Worm (Caenorhabditis elegans): ENCODE measurements around the gene ptr-20.
"Not testable (repeated sequence)": the region's sequence is repeated elsewhere in the genome, so short reads cannot be mapped to it uniquely, and the experiment has no call there.

The ptr-20 gene

ce11 chrII:15169811-15170282, 11.9 kb downstream of the ptr-20 start, which contains the start of gene gst-29:
Gene gst-29 (minus strand): TSS chrII:15169861.
- TF ChIP-seq daf-12 (tag; optimal IDR thresholded peaks at IDR 0.05) (no peak), dve-1 (tag; optimal IDR thresholded peaks at IDR 0.05; ENCODE audit: insufficient read depth) (peak; percentile 63), daf-16 (GFP tag; optimal IDR thresholded peaks at IDR 0.05) (no peak), daf-16 (tag; optimal IDR thresholded peaks at IDR 0.05) (peak; percentile 100), nhr-48 (tag; optimal IDR thresholded peaks at IDR 0.05) (no peak), nhr-28 (tag; optimal IDR thresholded peaks at IDR 0.05) (peak; percentile 69), nhr-77 (tag; optimal IDR thresholded peaks at IDR 0.05) (peak; percentile 53)

- TF ChIP-seq nhr-41 (GFP tag; IDR thresholded peaks at IDR 0.05); ces-1 (GFP tag; optimal IDR thresholded peaks at IDR 0.05); ceh-44 (GFP tag; IDR thresholded peaks at IDR 0.05): not testable (repeated sequence)
Observed at ce11 chrII:15171816-15172215, 13.8 kb downstream of the ptr-20 start, which contains the start of gene gst-39. Gene gst-39 (minus strand): TSS chrII:15171916.

DNA sequence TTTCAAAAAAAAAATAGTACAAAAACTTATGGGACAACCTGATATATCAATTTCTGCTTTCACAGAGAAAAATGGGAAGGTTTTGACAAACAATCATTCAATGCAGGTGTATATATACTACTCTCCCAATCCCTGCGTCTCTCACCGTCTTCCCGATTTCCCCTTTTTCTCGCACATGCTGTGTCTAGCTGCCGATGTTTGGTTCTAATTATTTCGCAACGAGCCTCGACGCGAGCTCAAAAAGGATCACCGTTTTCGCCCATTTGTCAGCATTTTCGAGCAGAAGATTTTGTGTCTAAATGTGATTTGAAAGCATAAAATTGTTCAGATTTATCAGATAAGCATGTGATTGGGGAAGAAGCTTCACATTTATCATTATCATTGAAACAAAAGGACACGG, 15.2 kb downstream of the ptr-20 start:
- TF ChIP-seq dmd-6 (GFP tag; IDR thresholded peaks at IDR 0.05) = peak; percentile 22; the same call in 1 of the 2 replicates
- TF ChIP-seq dve-1 (tag; optimal IDR thresholded peaks at IDR 0.05; ENCODE audit: insufficient read depth) = peak; percentile 49
- TF ChIP-seq lsy-2 (tag; optimal IDR thresholded peaks at IDR 0.05) = peak in 1 of 2 experiments; percentile 21
- TF ChIP-seq hlh-11 (tag; optimal IDR thresholded peaks at IDR 0.05) = peak; percentile 23
- TF ChIP-seq hmg-1.1 (GFP tag; IDR thresholded peaks at IDR 0.05) = 0 out of 2 replicates have a peak, but pooled peaks have one; percentile 49
- TF ChIP-seq nhr-28 (tag; optimal IDR thresholded peaks at IDR 0.05) = peak; percentile 17
- peak; percentile 34 for TF ChIP-seq mes-2 (tag; optimal IDR thresholded peaks at IDR 0.05; ENCODE audit: poor library complexity, severe bottlenecking)
- TF ChIP-seq saeg-2 (GFP tag; IDR thresholded peaks at IDR 0.05) = no peak
- TF ChIP-seq php-3 (GFP tag; IDR thresholded peaks at IDR 0.05) = no peak
- no peak for TF ChIP-seq T20F7.1 (GFP tag; optimal IDR thresholded peaks at IDR 0.05)
- no peak for TF ChIP-seq ama-1 (optimal IDR thresholded peaks at IDR 0.05)
- peak; percentile 3 for TF ChIP-seq nhr-6 (tag; optimal IDR thresholded peaks at IDR 0.05)
- TF ChIP-seq hlh-30 (tag; optimal IDR thresholded peaks at IDR 0.05; ENCODE audit: insufficient read depth) = peak; percentile 45
- TF ChIP-seq nhr-11 (tag; optimal IDR thresholded peaks at IDR 0.05) = peak; percentile 18
- no peak for TF ChIP-seq daf-16 (GFP tag; optimal IDR thresholded peaks at IDR 0.05)
- TF ChIP-seq daf-16 (tag; optimal IDR thresholded peaks at IDR 0.05) = peak; percentile 35
- no peak for TF ChIP-seq lin-39 (tag; optimal IDR thresholded peaks at IDR 0.05)

DNA sequence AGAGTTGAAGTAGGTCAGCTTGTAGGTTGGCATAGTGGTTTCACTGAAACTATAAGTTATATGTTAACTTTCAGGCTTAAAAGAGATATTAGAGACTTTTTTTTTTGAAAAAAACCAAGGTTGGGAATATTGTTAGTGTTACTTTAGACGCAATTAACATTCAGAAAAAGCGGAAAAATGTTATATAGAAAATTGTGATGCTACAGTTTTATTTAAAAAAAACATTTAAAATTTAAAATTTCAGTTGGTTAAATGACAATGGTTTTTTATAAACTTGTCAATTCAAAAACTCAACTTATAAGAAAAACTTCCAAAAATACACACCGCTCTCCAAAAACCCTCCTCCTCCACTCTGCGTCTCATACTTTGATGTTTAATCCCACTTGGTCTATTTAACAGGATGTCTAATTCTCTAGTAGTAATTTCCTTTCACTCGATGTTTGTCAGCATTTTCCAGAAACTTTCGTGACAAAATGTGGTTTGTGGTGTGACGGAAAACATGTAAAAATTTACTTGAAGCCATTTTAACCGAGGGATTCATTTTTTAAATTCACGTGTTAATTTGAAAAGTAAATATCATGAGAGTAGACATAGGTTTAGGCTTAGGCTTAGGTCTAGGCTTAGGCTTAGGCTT, 17.1 kb downstream of the ptr-20 start, which contains the start of gene gst-31:
Gene gst-31 (minus strand): TSS at position 51 of the 634 bp plus-strand sequence.
- TF ChIP-seq ceh-32 (tag; optimal IDR thresholded peaks at IDR 0.05; ENCODE audit: poor library complexity) = no peak
- TF ChIP-seq lin-13 (GFP tag; optimal IDR thresholded peaks at IDR 0.05) = no peak
- TF ChIP-seq dmd-9 (GFP tag; IDR thresholded peaks at IDR 0.05) = no peak
- peak; percentile 70 for TF ChIP-seq aha-1 (tag)

ce11 chrII:15175643-15176042, 17.7 kb downstream of the ptr-20 start, which contains the start of gene Y53F4B.36:
Gene Y53F4B.36 (plus strand): TSS chrII:15175943.
- TF ChIP-seq gei-8 (GFP tag; optimal IDR thresholded peaks at IDR 0.05) (no peak), F44E2.7 (GFP tag; IDR thresholded peaks at IDR 0.05) (no peak)

ce11 chrII:15178494-15178893, 20.5 kb downstream of the ptr-20 start, which contains the start of gene gst-32:
Gene gst-32 (minus strand): TSS chrII:15178594.
- TF ChIP-seq aha-1 (tag) (no peak), tra-1 (GFP tag; IDR thresholded peaks at IDR 0.05) (no peak), zfp-2 (tag; optimal IDR thresholded peaks at IDR 0.05) (no peak), F44E2.7 (GFP tag; IDR thresholded peaks at IDR 0.05) (no peak), tag-97 (GFP tag; IDR thresholded peaks at IDR 0.05) (no peak), lin-13 (GFP tag; optimal IDR thresholded peaks at IDR 0.05) (no peak), nhr-102 (tag; optimal IDR thresholded peaks at IDR 0.05) (no peak), nhr-48 (tag; optimal IDR thresholded peaks at IDR 0.05) (no peak)

Data from whole organism, L4 larva.